Worm (Caenorhabditis elegans) whole organism, L4 larva: ENCODE data around the gene F43C11.12.
A peak's percentile ranks its signal among the peaks of the same experiment; 100 is the strongest.

Experiments
- F10B5.3 ChIP-seq: sonication (generic microtip); optimal IDR thresholded peaks from 2 replicates; lab custom pipeline; 2016; ENCODE audit warnings: mild to moderate bottlenecking, missing genetic modification characterization, missing compliant biosample characterization
- F26F4.8 ChIP-seq: fragments of 200-800 bp; sonication (Bioruptor generic); conservative IDR thresholded peaks from 2 replicates; pipeline ENCODE4 v1.3.6; 2022; ENCODE audit warnings: missing genetic modification characterization, missing compliant biosample characterization
- F37D6.2 ChIP-seq: sonication (generic microtip); optimal IDR thresholded peaks from 2 replicates; lab custom pipeline; 2016; ENCODE audit warnings: mild to moderate bottlenecking, missing genetic modification characterization, missing compliant biosample characterization
- Y5F2A.4 ChIP-seq: fragments of 200-800 bp; sonication (Bioruptor generic); optimal IDR thresholded peaks from 2 replicates; lab custom pipeline; 2018; ENCODE audit warnings: mild to moderate bottlenecking, missing genetic modification characterization, missing compliant biosample characterization
- ZK546.5 ChIP-seq, 2 experiments: sonication (generic microtip); optimal IDR thresholded peaks; 2 replicates each; lab custom pipeline; 2017; ENCODE audit warnings: missing biosample characterization in 2 of 2, missing genetic modification characterization in 2 of 2
- aha-1 ChIP-seq: fragments of 150-350 bp; peaks from one replicate; lab custom pipeline; 2014; ENCODE audit warnings: missing biosample characterization, missing genetic modification characterization
- arid-1 ChIP-seq: fragments of 200-800 bp; sonication (Bioruptor generic); conservative IDR thresholded peaks from 2 replicates; pipeline ENCODE4 v1.3.6; 2022; ENCODE audit warnings: missing genetic modification reagents, missing genetic modification characterization, missing compliant biosample characterization
- ceh-44 ChIP-seq: fragments of 200-800 bp; sonication (Bioruptor generic); IDR thresholded peaks from 2 replicates; pipeline ENCODE4 v1.3.6; 2022; ENCODE audit warnings: missing genetic modification reagents, missing genetic modification characterization, missing compliant biosample characterization
- daf-16 ChIP-seq, 3 experiments: sonication (generic microtip); optimal IDR thresholded peaks; 2 replicates each; lab custom pipeline; 2016 to 2017; ENCODE audit warnings: missing genetic modification characterization in 3 of 3, missing genetic modification reagents in 3 of 3, mild to moderate bottlenecking in 2 of 3, missing compliant biosample characterization in 2 of 3, missing biosample characterization in 1 of 3, moderate library complexity in 1 of 3
- daf-19 ChIP-seq: fragments of 200-800 bp; sonication (Bioruptor generic); conservative IDR thresholded peaks from 2 replicates; pipeline ENCODE4 v1.3.6; 2022; ENCODE audit warnings: missing genetic modification characterization, missing compliant biosample characterization
- dmd-6 ChIP-seq: fragments of 200-800 bp; sonication (Bioruptor generic); IDR thresholded peaks from 2 replicates; pipeline ENCODE4 v1.3.6; 2022; ENCODE audit warnings: missing genetic modification reagents, missing genetic modification characterization, missing compliant biosample characterization
- dve-1 ChIP-seq: sonication (generic microtip); optimal IDR thresholded peaks from 2 replicates; lab custom pipeline; 2017; ENCODE audit warnings: antibody characterized with exemption, mild to moderate bottlenecking, missing genetic modification characterization, missing compliant biosample characterization; ENCODE audit not compliant: insufficient read depth
- fkh-10 ChIP-seq: fragments of 150-350 bp; optimal IDR thresholded peaks from 2 replicates; lab custom pipeline; 2014; ENCODE audit warnings: missing biosample characterization, missing genetic modification reagents, missing genetic modification characterization
- gei-8 ChIP-seq: fragments of 200-800 bp; sonication (Bioruptor generic); optimal IDR thresholded peaks from 2 replicates; lab custom pipeline; 2018; ENCODE audit warnings: mild to moderate bottlenecking, missing genetic modification characterization, missing compliant biosample characterization
- hlh-11 ChIP-seq: fragments of 200-800 bp; sonication (Bioruptor generic); optimal IDR thresholded peaks from 2 replicates; lab custom pipeline; 2018; ENCODE audit warnings: mild to moderate bottlenecking, missing genetic modification characterization, missing compliant biosample characterization
- hlh-30 ChIP-seq: sonication (generic microtip); optimal IDR thresholded peaks from 2 replicates; lab custom pipeline; 2017; ENCODE audit warnings: antibody characterized with exemption, mild to moderate bottlenecking, missing genetic modification characterization, missing compliant biosample characterization; ENCODE audit not compliant: insufficient read depth
- lin-1 ChIP-seq: fragments of 200-800 bp; sonication (Bioruptor generic); IDR thresholded peaks from 2 replicates; pipeline ENCODE4 v1.3.6; 2022; ENCODE audit warnings: missing genetic modification reagents, missing genetic modification characterization, missing compliant biosample characterization
- lin-13 ChIP-seq: fragments of 150-350 bp; optimal IDR thresholded peaks from 2 replicates; lab custom pipeline; 2014; ENCODE audit warnings: missing biosample characterization, missing genetic modification reagents, missing genetic modification characterization
- lsy-2 ChIP-seq, 2 experiments: fragments of 150-350 bp in 1 of 2; sonication (generic microtip) in 1 of 2; optimal IDR thresholded peaks; 2 replicates each; lab custom pipeline; 2014 to 2017; ENCODE audit warnings: missing biosample characterization in 2 of 2, missing genetic modification characterization in 2 of 2
- mdt-29 ChIP-seq: fragments of 200-800 bp; sonication (Bioruptor generic); IDR thresholded peaks from 2 replicates; pipeline ENCODE4 v1.3.6; 2022; ENCODE audit warnings: missing genetic modification reagents, missing genetic modification characterization, missing compliant biosample characterization
- nhr-28 ChIP-seq: fragments of 150-350 bp; optimal IDR thresholded peaks from 2 replicates; lab custom pipeline; 2014; ENCODE audit warnings: missing biosample characterization, missing genetic modification characterization
- nhr-48 ChIP-seq: sonication (generic microtip); optimal IDR thresholded peaks from 2 replicates; lab custom pipeline; 2016; ENCODE audit warnings: mild to moderate bottlenecking, missing genetic modification characterization, missing compliant biosample characterization
- pha-4 ChIP-seq, 2 experiments: fragments of 150-350 bp in 1 of 2; fragments of 200-800 bp in 1 of 2; sonication (Bioruptor generic) in 1 of 2; IDR thresholded peaks in 1 of 2; optimal IDR thresholded peaks in 1 of 2; 2 replicates each; pipeline versions ENCODE4 v1.3.6 to Lab custom; 2014 to 2022; ENCODE audit warnings: missing genetic modification characterization in 2 of 2, missing genetic modification reagents in 2 of 2, missing biosample characterization in 1 of 2, missing compliant biosample characterization in 1 of 2
- pqm-1 ChIP-seq: sonication (generic microtip); optimal IDR thresholded peaks from 2 replicates; lab custom pipeline; 2017; ENCODE audit warnings: missing biosample characterization, missing genetic modification characterization
- spr-1 ChIP-seq: sonication (generic microtip); optimal IDR thresholded peaks from 2 replicates; lab custom pipeline; 2016; ENCODE audit warnings: mild to moderate bottlenecking, missing genetic modification characterization, missing compliant biosample characterization
- spr-3 ChIP-seq: fragments of 200-800 bp; sonication (Bioruptor generic); optimal IDR thresholded peaks from 2 replicates; lab custom pipeline; 2018; ENCODE audit warnings: mild to moderate bottlenecking, missing genetic modification characterization, missing compliant biosample characterization
- unc-62 ChIP-seq, 3 experiments: fragments of 150-350 bp in 1 of 3; sonication (generic microtip); optimal IDR thresholded peaks in 2 of 3; peaks in 1 of 3; 1 replicate in 1 of 3; 2 replicates in 2 of 3; lab custom pipeline; 2014 to 2017; ENCODE audit warnings: missing biosample characterization in 3 of 3, missing genetic modification characterization in 3 of 3, missing genetic modification reagents in 3 of 3, missing genotype in 1 of 3
- zip-11 ChIP-seq: fragments of 200-800 bp; sonication (Bioruptor generic); IDR thresholded peaks from 2 replicates; pipeline ENCODE4 v1.3.6; 2022; ENCODE audit warnings: missing genetic modification characterization, missing compliant biosample characterization
- ztf-11 ChIP-seq: fragments of 150-350 bp; optimal IDR thresholded peaks from 2 replicates; lab custom pipeline; 2014; ENCODE audit warnings: missing biosample characterization, missing genetic modification characterization

The F43C11.12 gene

DNA sequence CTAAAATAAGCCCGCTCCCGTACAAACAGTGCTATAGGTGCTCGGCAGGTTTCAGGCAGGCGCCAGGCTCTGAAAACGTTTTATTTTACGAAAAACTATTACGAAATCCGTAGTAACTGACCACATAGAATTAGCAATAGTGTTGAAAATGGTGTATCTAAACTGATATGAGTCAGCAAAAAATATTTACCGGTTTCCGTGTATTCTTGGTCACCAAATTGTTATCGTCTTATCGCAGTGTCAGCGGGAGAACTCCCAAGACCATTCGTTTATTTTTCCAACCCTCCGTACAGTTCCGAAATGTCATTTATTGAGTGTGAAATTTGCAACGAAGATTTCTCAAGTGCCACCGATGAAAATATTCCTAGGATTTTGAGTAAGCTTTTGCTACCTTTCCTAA is 34.3 kb downstream of the F43C11.12 start, which contains the start of gene F43C11.8:
Gene F43C11.8 (plus strand): TSS at position 301 of the 400 bp plus-strand sequence.
- TF ChIP-seq daf-16 (GFP tag; optimal IDR thresholded peaks at IDR 0.05; lab: Kevin White, UChicago) (no peak), daf-16 (tag; optimal IDR thresholded peaks at IDR 0.05; lab: Kevin White, UChicago) (peak; percentile 11), nhr-28 (tag; lab: Kevin White, UChicago) (no peak), lin-13 (GFP tag; lab: Kevin White, UChicago) (no peak), ztf-11 (tag; lab: Kevin White, UChicago) (no peak), daf-19 (no peak), nhr-48 (tag; lab: Kevin White, UChicago) (no peak), spr-1 (tag; lab: Kevin White, UChicago) (no peak)

DNA sequence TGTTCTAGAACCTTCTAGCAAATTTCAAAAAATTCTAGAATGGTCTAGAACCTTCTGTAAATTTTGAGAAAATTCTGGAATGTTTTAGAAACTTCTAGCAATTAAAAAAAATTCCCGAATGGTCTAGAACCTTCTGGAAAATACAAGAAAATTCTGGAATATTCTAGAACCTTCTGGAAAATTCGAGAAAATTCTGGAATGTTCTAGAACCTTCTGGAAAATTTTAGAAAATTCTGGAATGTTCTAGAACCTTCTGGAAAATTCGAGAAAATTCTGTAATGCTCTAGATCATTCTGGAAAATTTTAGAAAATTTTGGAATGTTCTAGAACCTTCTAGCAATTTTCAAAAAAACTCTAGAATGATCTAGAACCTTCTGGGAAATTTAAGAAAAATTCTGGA is 36.1 kb downstream of the F43C11.12 start:
- TF ChIP-seq lsy-2 (tag; optimal IDR thresholded peaks at IDR 0.05; lab: Kevin White, UChicago) (no peak), pha-4 (GFP tag; IDR thresholded peaks at IDR 0.05; lab: Robert Waterston, UW) (no peak), pha-4 (tag; optimal IDR thresholded peaks at IDR 0.05; lab: Kevin White, UChicago) (no peak), mdt-29 (GFP tag; lab: Robert Waterston, UW) (0 out of 2 replicates have a peak, but pooled peaks have one; percentile 28), ceh-44 (GFP tag; lab: Robert Waterston, UW) (no peak), spr-3 (GFP tag; lab: Kevin White, UChicago) (no peak), aha-1 (tag; lab: Kevin White, UChicago) (no peak)

DNA sequence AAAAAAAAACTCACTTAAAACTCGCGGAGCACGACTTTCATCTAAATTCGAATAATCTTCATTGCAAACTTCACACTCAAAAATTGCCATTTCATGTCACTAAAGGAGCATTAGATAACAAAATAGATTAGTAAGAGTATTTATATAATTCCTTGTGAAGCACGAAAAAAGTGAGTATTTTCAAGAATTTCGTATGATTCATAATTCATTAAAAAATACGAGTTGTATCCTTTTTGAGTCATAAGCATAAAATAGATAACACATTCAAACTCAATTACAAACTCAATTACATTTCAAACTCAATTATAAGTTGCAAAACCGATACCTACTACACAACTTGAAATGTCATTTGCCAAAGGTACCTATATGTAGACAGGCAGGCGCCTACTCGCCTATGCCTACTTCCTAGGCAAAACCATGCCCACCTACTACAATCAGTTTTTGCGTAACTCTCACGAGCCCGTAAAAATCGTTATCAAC is 37.5 kb downstream of the F43C11.12 start, which contains the start of the genes ZK1240.8 and ZK1240.1:
Gene ZK1240.8 (minus strand): TSS at position 101 of the 480 bp plus-strand sequence.
Gene ZK1240.1 (plus strand): TSS at position 430 of the 480 bp plus-strand sequence.
- no peak for TF ChIP-seq fkh-10 (GFP tag; lab: Kevin White, UChicago)
- no peak for TF ChIP-seq F10B5.3
- TF ChIP-seq unc-62 (GFP tag; optimal IDR thresholded peaks at IDR 0.05 in 1 of 2; lab: Kevin White, UChicago) = peak in 1 of 2 experiments; percentile 86
- no peak for TF ChIP-seq unc-62 (tag; optimal IDR thresholded peaks at IDR 0.05; lab: Kevin White, UChicago)
- no peak for TF ChIP-seq gei-8 (GFP tag; lab: Kevin White, UChicago)
- peak; percentile 3 for TF ChIP-seq nhr-28 (tag; lab: Kevin White, UChicago)
- no peak for TF ChIP-seq Y5F2A.4

DNA sequence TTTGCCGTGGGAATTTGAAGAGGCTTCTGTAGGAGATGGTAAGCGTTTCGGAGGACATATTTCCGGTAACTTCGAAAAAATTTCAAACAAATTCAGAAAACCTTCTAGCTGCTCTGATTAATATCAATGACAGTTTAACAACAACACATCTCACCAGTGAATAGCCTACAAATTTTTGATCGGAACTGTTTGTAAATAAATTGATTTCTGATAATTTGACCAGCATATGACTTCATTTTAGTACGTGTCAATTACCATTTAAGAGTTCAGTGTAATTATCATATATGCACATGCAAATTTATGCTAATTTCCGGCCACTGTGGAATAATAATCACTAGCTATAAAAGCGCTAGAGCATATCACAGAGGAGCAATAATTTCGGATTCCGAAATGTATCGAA is 41.6 kb downstream of the F43C11.12 start, which contains the start of gene ZK1240.11:
Gene ZK1240.11 (plus strand): TSS at position 301 of the 400 bp plus-strand sequence.
- no peak for TF ChIP-seq ZK546.5 (tag; optimal IDR thresholded peaks at IDR 0.05; lab: Kevin White, UChicago)
- TF ChIP-seq F37D6.2 = no peak

DNA sequence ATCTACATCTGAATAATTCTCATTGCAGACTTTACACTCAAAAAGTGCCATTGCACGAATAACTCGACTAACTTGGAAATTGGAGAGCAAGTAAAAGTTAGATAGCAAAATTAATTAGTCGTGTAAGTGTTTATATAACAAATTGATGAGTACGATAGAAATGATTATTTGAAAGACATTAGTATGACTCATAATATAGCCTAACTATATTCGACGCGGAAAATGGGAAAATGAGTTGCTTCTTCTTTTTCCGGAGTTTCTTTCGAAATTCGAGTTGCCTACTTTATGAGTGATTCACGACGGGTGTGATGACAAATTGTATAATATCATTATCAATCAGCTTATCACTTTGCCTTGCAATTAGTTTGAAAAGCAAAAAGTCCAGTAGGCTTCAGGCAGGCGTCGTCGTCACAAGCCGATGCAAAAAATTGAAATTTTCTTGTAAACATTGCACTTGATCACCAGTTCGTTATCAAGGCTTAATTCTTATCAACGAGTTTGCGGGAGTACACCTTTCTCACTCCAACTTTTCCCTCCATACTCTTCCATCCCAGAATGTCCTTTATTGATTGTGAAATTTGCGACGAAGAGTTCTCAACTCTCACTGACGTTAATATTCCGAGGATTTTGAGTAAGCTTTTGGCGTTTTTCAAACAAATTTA is 43.5 kb downstream of the F43C11.12 start, which contains the start of the genes ZK1240.6 and ZK1240.2:
Gene ZK1240.6 (minus strand): TSS at position 51 of the 662 bp plus-strand sequence.
Gene ZK1240.2 (plus strand): TSS at position 520 of the 662 bp plus-strand sequence.
- TF ChIP-seq dmd-6 (GFP tag; lab: Robert Waterston, UW) (peak; percentile 76), zip-11 (GFP tag; lab: Robert Waterston, UW) (no peak), daf-16 (GFP tag; optimal IDR thresholded peaks at IDR 0.05; lab: Kevin White, UChicago) (no peak), daf-16 (tag; optimal IDR thresholded peaks at IDR 0.05; lab: Kevin White, UChicago) (peak; percentile 72), hlh-11 (tag; lab: Kevin White, UChicago) (peak; percentile 55), lin-1 (GFP tag; lab: Robert Waterston, UW) (peak; percentile 17; the same call in 1 of the 2 replicates), F26F4.8 (GFP tag; lab: Robert Waterston, UW) (no peak), nhr-28 (tag; lab: Kevin White, UChicago) (peak; percentile 69), pqm-1 (tag; lab: Kevin White, UChicago) (peak; percentile 85), arid-1 (GFP tag; lab: Robert Waterston, UW) (no peak), F37D6.2 (no peak), dve-1 (peak; percentile 51), lsy-2 (tag; optimal IDR thresholded peaks at IDR 0.05; lab: Kevin White, UChicago) (no peak), hlh-30 (tag; lab: Kevin White, UChicago) (peak; percentile 29)
